Fruit fly (Drosophila melanogaster) whole organism: ENCODE measurements around the gene Ugt303B1.

ENCODE experiments used
- CG8478 ChIP-seq: fragments of >200 bp; optimal IDR thresholded peaks from 2 replicates; lab custom pipeline; 2018; ENCODE audit warnings: inconsistent platforms
- Dll ChIP-seq: fragments of >200 bp; optimal IDR thresholded peaks from 2 replicates; lab custom pipeline; 2017
- EcR ChIP-seq, 2 experiments: fragments of >200 bp; optimal IDR thresholded peaks; 2 replicates each; lab custom pipeline; 2017; ENCODE audit warnings: missing biosample characterization in 2 of 2, missing genetic modification characterization in 2 of 2, missing genetic modification reagents in 2 of 2
- pan ChIP-seq: fragments of >200 bp; optimal IDR thresholded peaks from 2 replicates; lab custom pipeline; 2017
- psq ChIP-seq: fragments of >200 bp; optimal IDR thresholded peaks from 2 replicates; lab custom pipeline; 2017
- usp ChIP-seq: fragments of >200 bp; optimal IDR thresholded peaks from 2 replicates; lab custom pipeline; 2017; ENCODE audit warnings: missing biosample characterization, missing genetic modification characterization, mixed read lengths

Ugt303B1 gene

DNA sequence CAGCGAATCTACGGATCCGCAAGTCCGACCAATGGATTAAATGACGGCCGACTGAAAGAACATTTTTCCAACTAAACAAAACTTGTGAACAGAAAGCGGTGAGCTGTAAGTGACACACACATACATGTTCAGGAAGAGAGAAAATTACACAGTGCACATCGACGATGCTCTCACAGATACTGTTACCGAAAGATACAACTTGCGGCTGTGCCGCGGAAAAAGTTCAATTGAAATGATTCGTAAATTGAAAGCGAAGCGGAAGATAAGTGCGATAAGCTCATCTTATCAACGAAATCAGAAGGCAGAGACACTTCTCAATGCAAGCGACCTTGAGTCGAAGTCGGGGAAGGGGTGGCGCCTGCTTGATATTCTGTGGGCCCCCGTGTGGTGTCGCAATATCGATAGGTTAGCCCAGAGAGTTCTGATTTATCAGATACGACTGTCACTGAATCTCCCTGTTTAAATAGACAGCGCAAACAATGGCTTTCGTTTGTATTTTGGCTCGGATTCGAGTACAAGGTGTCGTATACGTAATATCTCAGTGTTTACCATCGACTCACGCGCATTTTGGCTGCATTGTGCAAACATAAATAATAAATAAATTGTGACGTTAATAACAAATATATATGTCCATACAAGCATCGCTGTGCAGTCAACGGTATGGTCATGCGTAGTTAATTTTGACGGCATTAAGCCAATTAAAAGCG lies 17.0 kb downstream of the Ugt303B1 start, which contains the start of gene Irk2:
Gene Irk2, minus strand, starts transcription at position 51 of the 707 bp plus-strand sequence.
- TF ChIP-seq usp (GFP tag; lab: Kevin White, UChicago) (no peak), CG8478 (lab: Kevin White, UChicago) (no peak), EcR (GFP tag; optimal IDR thresholded peaks at IDR 0.05; lab: Kevin White, UChicago) (no peak), Dll (no peak)

DNA sequence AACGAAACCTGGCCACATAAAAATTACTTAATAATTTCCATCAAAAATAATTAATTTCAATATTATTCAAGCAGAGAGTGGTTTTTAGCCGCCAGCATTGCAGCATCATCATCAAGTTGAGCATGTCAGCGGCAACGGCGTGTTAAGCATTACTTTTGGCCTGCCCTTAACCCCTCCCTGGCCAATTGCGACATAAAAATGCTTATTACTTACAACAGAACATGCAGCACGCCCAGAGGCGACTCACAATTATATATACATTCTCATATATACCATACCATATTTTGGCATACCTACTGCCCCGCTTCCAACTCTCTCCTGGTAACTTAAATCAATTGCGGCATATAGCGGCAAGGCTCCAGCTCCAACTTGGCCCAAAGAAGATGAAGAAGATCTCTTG lies 25.2 kb downstream of the Ugt303B1 start:
- TF ChIP-seq Dll (peak; percentile 29), psq (lab: Kevin White, UChicago) (no peak), EcR (GFP tag; optimal IDR thresholded peaks at IDR 0.05; lab: Kevin White, UChicago) (no peak), CG8478 (lab: Kevin White, UChicago) (no peak), usp (GFP tag; lab: Kevin White, UChicago) (no peak)

DNA sequence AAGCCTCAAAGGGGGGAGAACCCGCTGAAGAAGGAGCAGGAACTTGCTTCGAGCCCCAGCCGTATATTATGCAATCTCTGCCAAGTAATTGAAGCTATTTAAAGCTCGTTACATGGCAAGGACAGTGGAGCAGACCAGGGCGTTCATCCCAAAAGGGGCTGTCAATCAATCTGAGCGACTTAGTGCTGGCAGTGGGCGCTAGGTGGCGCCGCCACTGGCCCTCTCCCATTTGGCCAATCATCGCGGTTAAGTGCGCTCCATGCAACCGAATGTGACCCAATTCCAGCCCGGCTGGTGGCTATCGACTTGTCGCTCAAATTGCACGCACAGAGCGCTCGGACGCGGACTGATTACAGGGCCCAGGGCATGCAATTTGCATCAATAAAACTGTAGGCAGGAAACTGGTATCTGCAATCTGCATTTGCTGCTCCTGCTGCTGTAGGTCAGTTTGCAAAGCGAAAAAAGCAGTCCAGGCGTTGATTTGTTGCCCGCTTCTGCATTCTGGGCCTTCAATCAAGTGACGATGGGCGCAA lies 27.0 kb downstream of the Ugt303B1 start:
- TF ChIP-seq psq (lab: Kevin White, UChicago): no peak
- peak; percentile 78 for TF ChIP-seq Dll
- no peak for TF ChIP-seq EcR (GFP tag; optimal IDR thresholded peaks at IDR 0.05; lab: Kevin White, UChicago)
- TF ChIP-seq usp (GFP tag; lab: Kevin White, UChicago): no peak

dm6 chr3R:23508304-23508703 lies 28.2 kb downstream of the Ugt303B1 start:
- TF ChIP-seq usp (GFP tag; lab: Kevin White, UChicago): no peak
- TF ChIP-seq Dll: no peak
- no peak for TF ChIP-seq psq (lab: Kevin White, UChicago)
- TF ChIP-seq pan: no peak
- TF ChIP-seq CG8478 (lab: Kevin White, UChicago): no peak
- no peak for TF ChIP-seq EcR (GFP tag; optimal IDR thresholded peaks at IDR 0.05; lab: Kevin White, UChicago)

- no peak for TF ChIP-seq usp (GFP tag; lab: Kevin White, UChicago)
- no peak for TF ChIP-seq psq (lab: Kevin White, UChicago)
- TF ChIP-seq pan: no peak
- TF ChIP-seq Dll: no peak
- no peak for TF ChIP-seq CG8478 (lab: Kevin White, UChicago)
- TF ChIP-seq EcR (GFP tag; optimal IDR thresholded peaks at IDR 0.05; lab: Kevin White, UChicago): no peak
Measured at dm6 chr3R:23507376-23507775, 29.1 kb downstream of the Ugt303B1 start, which contains the start of gene CG34289. CG34289 (minus strand) TSS chr3R:23507476.

DNA sequence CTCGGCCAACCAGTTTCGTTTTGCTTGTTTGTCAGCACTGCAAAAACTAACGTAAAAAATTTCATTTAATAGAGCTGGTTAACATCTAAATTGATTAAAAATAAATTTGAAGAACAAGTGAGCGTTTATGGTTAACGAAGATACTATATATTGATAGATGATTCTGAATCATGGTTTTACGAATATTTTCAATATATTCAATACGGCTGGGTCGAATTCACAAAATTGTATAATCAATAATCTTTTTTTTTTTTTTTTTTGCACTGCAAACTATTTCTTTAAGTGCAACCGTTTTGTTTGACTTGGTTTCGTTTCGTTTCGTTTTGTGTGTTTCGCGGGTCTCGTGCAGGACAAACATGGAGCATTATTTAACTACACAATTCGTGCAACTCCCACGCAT lies 31.8 kb downstream of the Ugt303B1 start:
- TF ChIP-seq CG8478 (lab: Kevin White, UChicago): no peak
- no peak for TF ChIP-seq Dll
- TF ChIP-seq EcR (GFP tag; optimal IDR thresholded peaks at IDR 0.05; lab: Kevin White, UChicago): no peak
- no peak for TF ChIP-seq pan
- no peak for TF ChIP-seq usp (GFP tag; lab: Kevin White, UChicago)
- TF ChIP-seq psq (lab: Kevin White, UChicago): no peak

dm6 chr3R:23503511-23503910 lies 33.0 kb downstream of the Ugt303B1 start:
- TF ChIP-seq usp (GFP tag; lab: Kevin White, UChicago): no peak
- TF ChIP-seq EcR (GFP tag; optimal IDR thresholded peaks at IDR 0.05; lab: Kevin White, UChicago): no peak
- no peak for TF ChIP-seq Dll
- TF ChIP-seq CG8478 (lab: Kevin White, UChicago): no peak
- no peak for TF ChIP-seq pan
- TF ChIP-seq psq (lab: Kevin White, UChicago): no peak

- TF ChIP-seq usp (GFP tag; lab: Kevin White, UChicago): no peak
- no peak for TF ChIP-seq psq (lab: Kevin White, UChicago)
- TF ChIP-seq Dll: no peak
- no peak for TF ChIP-seq pan
- TF ChIP-seq CG8478 (lab: Kevin White, UChicago): no peak
- TF ChIP-seq EcR (GFP tag; optimal IDR thresholded peaks at IDR 0.05; lab: Kevin White, UChicago): no peak
Measured at dm6 chr3R:23497241-23497640, 39.3 kb downstream of the Ugt303B1 start.

DNA sequence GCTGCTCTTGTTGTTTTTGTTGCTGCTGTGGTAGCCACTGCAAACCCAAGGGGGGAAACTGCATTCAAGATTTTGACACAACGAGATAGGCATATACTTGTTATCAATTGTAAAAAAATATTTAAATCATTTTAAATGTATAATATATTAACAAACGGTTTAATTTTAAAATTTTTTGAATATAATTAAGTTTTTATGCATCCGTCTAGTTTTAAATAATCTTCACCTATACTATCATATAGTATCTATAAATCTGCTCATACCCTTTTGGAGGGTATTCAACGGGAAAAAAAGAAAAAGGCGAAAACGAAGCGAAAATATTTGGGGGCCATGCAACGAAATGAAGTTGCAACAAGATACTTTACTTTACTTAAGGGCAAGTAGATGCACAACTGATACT lies 40.0 kb downstream of the Ugt303B1 start:
- TF ChIP-seq Dll: no peak
- no peak for TF ChIP-seq pan
- TF ChIP-seq psq (lab: Kevin White, UChicago): no peak
- TF ChIP-seq EcR (GFP tag; optimal IDR thresholded peaks at IDR 0.05; lab: Kevin White, UChicago): no peak
- TF ChIP-seq usp (GFP tag; lab: Kevin White, UChicago): no peak
- no peak for TF ChIP-seq CG8478 (lab: Kevin White, UChicago)

dm6 chr3R:23487201-23487600 lies 49.3 kb downstream of the Ugt303B1 start, which contains the start of gene Ir94h:
Ir94h (plus strand) TSS chr3R:23487501.
- no peak for TF ChIP-seq psq (lab: Kevin White, UChicago)
- TF ChIP-seq Dll: no peak
- no peak for TF ChIP-seq CG8478 (lab: Kevin White, UChicago)
- TF ChIP-seq pan: no peak
- no peak for TF ChIP-seq usp (GFP tag; lab: Kevin White, UChicago)
- TF ChIP-seq EcR (GFP tag; optimal IDR thresholded peaks at IDR 0.05; lab: Kevin White, UChicago): no peak

- TF ChIP-seq psq (lab: Kevin White, UChicago) (no peak), EcR (GFP tag; optimal IDR thresholded peaks at IDR 0.05; lab: Kevin White, UChicago) (no peak), usp (GFP tag; lab: Kevin White, UChicago) (no peak), CG8478 (lab: Kevin White, UChicago) (no peak), Dll (no peak), pan (no peak)
Measured at dm6 chr3R:23486743-23487142, 49.8 kb downstream of the Ugt303B1 start.
